Worm (Caenorhabditis elegans): ENCODE data around the gene srh-75.

DNA sequence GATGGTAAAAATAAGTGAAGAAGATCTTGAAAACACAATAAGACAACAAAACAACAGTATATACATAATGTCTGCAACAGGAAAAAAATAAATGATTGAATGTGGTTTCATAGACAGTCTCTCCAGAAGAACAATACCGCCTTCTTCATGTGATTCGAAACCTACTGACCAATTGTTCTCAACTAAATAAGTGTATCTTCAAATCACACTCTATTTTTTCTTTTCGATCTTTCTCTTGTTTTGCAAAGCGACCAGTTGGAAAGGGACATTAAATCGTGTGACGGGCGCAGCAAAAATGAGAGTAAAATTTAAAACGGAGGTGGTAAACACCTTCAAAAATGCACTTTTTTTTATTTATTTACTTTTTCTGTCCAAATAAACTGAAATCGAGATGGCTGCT, 4.9 kb upstream of the srh-75 start:
- TF ChIP-seq elt-3 (tag; optimal IDR thresholded peaks at IDR 0.05) (no peak), nhr-11 (tag; optimal IDR thresholded peaks at IDR 0.05) (no peak), aha-1 (tag; optimal IDR thresholded peaks at IDR 0.05) (no peak), lin-39 (tag; optimal IDR thresholded peaks at IDR 0.05) (no peak), fkh-4 (tag; optimal IDR thresholded peaks at IDR 0.05; ENCODE audit: borderline replicate concordance) (no peak), skn-1 (tag; optimal IDR thresholded peaks at IDR 0.05) (no peak)
